Worm (Caenorhabditis elegans): ENCODE measurements around the gene K01D12.7.

- TF ChIP-seq ets-4 (tag; optimal IDR thresholded peaks at IDR 0.05), result no peak
- no peak for TF ChIP-seq pag-3 (tag; optimal IDR thresholded peaks at IDR 0.05; ENCODE audit: borderline replicate concordance)
- no peak for TF ChIP-seq ceh-9 (tag; optimal IDR thresholded peaks at IDR 0.05)
- TF ChIP-seq T23F11.4 (GFP tag; optimal IDR thresholded peaks at IDR 0.05), result no peak
- TF ChIP-seq ceh-18 (tag; optimal IDR thresholded peaks at IDR 0.05), result no peak
- TF ChIP-seq pqm-1 (tag; optimal IDR thresholded peaks at IDR 0.05), result no peak
- no peak for TF ChIP-seq ama-1 (optimal IDR thresholded peaks at IDR 0.05)
Measured at ce11 chrV:12414362-12414761, 13.1 kb upstream of the K01D12.7 start.

All from whole organism, late embryonic.